Worm (Caenorhabditis elegans) whole organism, L1 larva: ENCODE measurements around the gene pqn-92.

Source experiments
- ama-1 ChIP-seq: fragments of 150-350 bp; optimal IDR thresholded peaks from 2 replicates; lab custom pipeline; 2014
- blmp-1 ChIP-seq: fragments of 150-350 bp; optimal IDR thresholded peaks from 2 replicates; lab custom pipeline; 2014; ENCODE audit warnings: missing biosample characterization, missing genetic modification characterization
- ceh-82 ChIP-seq, 3 experiments: fragments of 150-350 bp in 1 of 3; sonication (generic microtip) in 2 of 3; optimal IDR thresholded peaks; 2 replicates each; lab custom pipeline; 2014 to 2017; ENCODE audit warnings: missing biosample characterization in 3 of 3, missing genetic modification characterization in 3 of 3
- dpl-1 ChIP-seq, 3 experiments: fragments of 150-350 bp in 2 of 3; sonication (generic microtip) in 1 of 3; optimal IDR thresholded peaks; 2 replicates each; lab custom pipeline; 2014 to 2017; ENCODE audit warnings: missing biosample characterization in 3 of 3, missing genetic modification characterization in 3 of 3, missing genetic modification reagents in 3 of 3
- elt-2 ChIP-seq: sonication (generic microtip); optimal IDR thresholded peaks from 2 replicates; lab custom pipeline; 2016; ENCODE audit warnings: missing genetic modification characterization, mild to moderate bottlenecking, inconsistent platforms, missing compliant biosample characterization, missing genetic modification reagents
- fkh-10 ChIP-seq: sonication (generic microtip); optimal IDR thresholded peaks from 2 replicates; lab custom pipeline; 2017; ENCODE audit warnings: missing biosample characterization, missing genetic modification reagents, missing genetic modification characterization
- fos-1 ChIP-seq: fragments of 150-350 bp; optimal IDR thresholded peaks from 2 replicates; lab custom pipeline; 2014; ENCODE audit warnings: missing biosample characterization, missing genetic modification characterization
- hlh-17 ChIP-seq: fragments of 200-800 bp; sonication (Bioruptor generic); optimal IDR thresholded peaks from 2 replicates; lab custom pipeline; 2018; ENCODE audit warnings: missing genetic modification characterization, mild to moderate bottlenecking, missing compliant biosample characterization, moderate library complexity, borderline replicate concordance
- irx-1 ChIP-seq: sonication (generic microtip); optimal IDR thresholded peaks from 2 replicates; lab custom pipeline; 2016; ENCODE audit warnings: missing genetic modification characterization, missing compliant biosample characterization
- lir-3 ChIP-seq: sonication (generic microtip); optimal IDR thresholded peaks from 2 replicates; lab custom pipeline; 2016; ENCODE audit warnings: mild to moderate bottlenecking, missing genetic modification characterization, moderate library complexity, missing compliant biosample characterization; ENCODE audit not compliant: poor library complexity
- lsy-2 ChIP-seq, 2 experiments: fragments of 150-350 bp; optimal IDR thresholded peaks; 2 replicates each; lab custom pipeline; 2014; ENCODE audit warnings: missing biosample characterization in 2 of 2, missing genetic modification characterization in 2 of 2
- nhr-28 ChIP-seq: fragments of 150-350 bp; optimal IDR thresholded peaks from 2 replicates; lab custom pipeline; 2014; ENCODE audit warnings: missing biosample characterization, missing genetic modification characterization
- pqm-1 ChIP-seq: sonication (generic microtip); optimal IDR thresholded peaks from 3 replicates; lab custom pipeline; 2017; ENCODE audit warnings: missing biosample characterization, missing genetic modification characterization
- unc-62 ChIP-seq: fragments of 150-350 bp; optimal IDR thresholded peaks from 2 replicates; lab custom pipeline; 2014; ENCODE audit warnings: missing biosample characterization, missing genetic modification reagents, missing genetic modification characterization

DNA sequence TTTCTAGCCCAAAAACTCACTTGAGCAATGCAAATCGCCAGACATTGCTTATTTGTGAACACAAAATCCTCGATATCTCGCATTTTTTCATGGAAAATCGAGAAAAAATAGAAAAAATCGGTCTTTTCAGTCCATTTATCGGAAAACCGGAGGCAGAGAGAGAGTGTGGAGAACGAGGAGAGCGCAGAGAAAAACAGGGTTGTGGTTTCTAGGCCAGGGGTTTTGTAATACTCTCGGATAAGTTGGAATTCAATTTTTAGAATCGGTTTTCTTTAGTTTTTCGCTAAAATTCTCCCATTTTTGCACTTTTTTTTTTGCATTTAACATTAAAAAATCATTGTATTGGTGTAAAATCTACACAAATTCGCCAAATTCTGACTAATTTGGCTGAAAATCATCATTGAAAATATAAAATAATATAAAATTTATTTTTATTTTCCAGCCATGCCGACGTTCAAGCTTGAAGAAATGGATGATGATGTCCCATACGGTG lies 33.9 kb upstream of the pqn-92 start, which contains the start of the genes Y75B8A.24 and Y75B8A.25:
- TF ChIP-seq dpl-1 (GFP tag; optimal IDR thresholded peaks at IDR 0.05; lab: Kevin White, UChicago) (peak; percentile 76 to 84 (median 83)), lsy-2 (tag; optimal IDR thresholded peaks at IDR 0.05; lab: Kevin White, UChicago) (peak; percentile 79 to 88), blmp-1 (peak; percentile 26), irx-1 (tag; lab: Kevin White, UChicago) (peak; percentile 96), elt-2 (tag; lab: Kevin White, UChicago) (peak; percentile 69), fkh-10 (GFP tag; lab: Kevin White, UChicago) (no peak), unc-62 (GFP tag; lab: Kevin White, UChicago) (peak; percentile 14), ama-1 (no peak), nhr-28 (tag; lab: Kevin White, UChicago) (no peak), lir-3 (tag; lab: Kevin White, UChicago) (no peak), fos-1 (peak; percentile 26), hlh-17 (no peak), ceh-82 (tag; optimal IDR thresholded peaks at IDR 0.05; lab: Kevin White, UChicago) (peak; percentile 54 to 73 (median 72)), pqm-1 (tag; lab: Kevin White, UChicago) (no peak)
